Fruit fly (Drosophila melanogaster) whole organism, embryonic: ENCODE data around the gene wda.

Source experiments
- CG10431 ChIP-seq: fragments of 200-800 bp; sonication (Bioruptor generic); optimal IDR thresholded peaks from 3 replicates; lab custom pipeline; 2018; ENCODE audit warnings: missing biosample characterization, mild to moderate bottlenecking, missing genetic modification characterization
- CG10565 ChIP-seq: fragments of 200-800 bp; sonication (Bioruptor generic); optimal IDR thresholded peaks from 3 replicates; lab custom pipeline; 2016; ENCODE audit warnings: missing biosample characterization, mild to moderate bottlenecking, missing genetic modification characterization
- CG10654 ChIP-seq: fragments of 200-800 bp; sonication (Bioruptor generic); optimal IDR thresholded peaks from 2 replicates; lab custom pipeline; 2016; ENCODE audit warnings: missing biosample characterization, missing genetic modification characterization
- CG11504 ChIP-seq: fragments of 200-800 bp; sonication (Bioruptor generic); optimal IDR thresholded peaks from 3 replicates; lab custom pipeline; 2019; ENCODE audit warnings: missing biosample characterization, mild to moderate bottlenecking, missing genetic modification characterization, moderate library complexity
- CG12769 ChIP-seq: fragments of 200-800 bp; sonication (Bioruptor generic); optimal IDR thresholded peaks from 2 replicates; lab custom pipeline; 2019; ENCODE audit warnings: missing biosample characterization, mild to moderate bottlenecking, missing genetic modification characterization, moderate library complexity
- CG13123 ChIP-seq: fragments of 200-800 bp; sonication (Bioruptor generic); optimal IDR thresholded peaks from 2 replicates; lab custom pipeline; 2016; ENCODE audit warnings: missing biosample characterization, missing genetic modification characterization
- CG13424 ChIP-seq: fragments of 200-800 bp; sonication (Bioruptor generic); optimal IDR thresholded peaks from 2 replicates; lab custom pipeline; 2019; ENCODE audit warnings: missing biosample characterization, mild to moderate bottlenecking, missing genetic modification characterization, moderate library complexity
- CG15514 ChIP-seq: fragments of 200-800 bp; sonication (Bioruptor generic); optimal IDR thresholded peaks from 3 replicates; lab custom pipeline; 2017; ENCODE audit warnings: missing biosample characterization, missing genetic modification characterization, mild to moderate bottlenecking, moderate library complexity, missing genetic modification reagents
- CG18262 ChIP-seq: fragments of 200-800 bp; optimal IDR thresholded peaks from 3 replicates; lab custom pipeline; 2019; ENCODE audit warnings: missing biosample characterization, mild to moderate bottlenecking, missing genetic modification characterization, moderate library complexity
- CG18476 ChIP-seq: fragments of 200-800 bp; sonication (Bioruptor generic); optimal IDR thresholded peaks from 2 replicates; lab custom pipeline; 2016; ENCODE audit warnings: missing biosample characterization, mild to moderate bottlenecking, missing genetic modification characterization
- CG18599 ChIP-seq: fragments of 200-800 bp; sonication (Bioruptor generic); optimal IDR thresholded peaks from 3 replicates; lab custom pipeline; 2017; ENCODE audit warnings: missing biosample characterization, missing genetic modification characterization, mild to moderate bottlenecking, moderate library complexity, missing genetic modification reagents
- CG3995 ChIP-seq: fragments of 200-800 bp; sonication (Bioruptor generic); optimal IDR thresholded peaks from 3 replicates; lab custom pipeline; 2016; ENCODE audit warnings: missing biosample characterization, missing genetic modification characterization
- CG42726 ChIP-seq: fragments of 200-800 bp; sonication (Bioruptor generic); IDR thresholded peaks from 2 replicates; pipeline ENCODE4 v1.3.6; 2022; ENCODE audit warnings: missing biosample characterization, missing genetic modification characterization; ENCODE audit not compliant: partially characterized antibody
- CG6254 ChIP-seq: fragments of 200-800 bp; sonication (Bioruptor generic); optimal IDR thresholded peaks from 3 replicates; lab custom pipeline; 2017; ENCODE audit warnings: mild to moderate bottlenecking, missing biosample characterization, missing genetic modification reagents, missing genetic modification characterization
- CG6854 ChIP-seq: fragments of 200-800 bp; sonication (Bioruptor generic); optimal IDR thresholded peaks from 3 replicates; lab custom pipeline; 2017; ENCODE audit warnings: missing biosample characterization, mild to moderate bottlenecking, missing genetic modification characterization
- CG8290 ChIP-seq, 3 experiments: fragments of 200-800 bp; sonication (Bioruptor generic); optimal IDR thresholded peaks; 2 replicates each; lab custom pipeline; 2016 to 2019; ENCODE audit warnings: missing biosample characterization in 3 of 3, missing genetic modification characterization in 3 of 3, mild to moderate bottlenecking in 2 of 3, moderate library complexity in 1 of 3
- CG8478 ChIP-seq: fragments of >200 bp; optimal IDR thresholded peaks from 2 replicates; lab custom pipeline; 2018
- CG9932 ChIP-seq: fragments of 200-800 bp; sonication (Bioruptor generic); IDR thresholded peaks from 2 replicates; pipeline ENCODE4 v1.3.6; 2022; ENCODE audit warnings: missing biosample characterization, missing genetic modification characterization
- Drgx ChIP-seq: fragments of 200-800 bp; sonication (Bioruptor generic); IDR thresholded peaks from 2 replicates; pipeline ENCODE4 v1.3.6; 2022; ENCODE audit warnings: missing biosample characterization, missing genetic modification characterization
- E2f2 ChIP-seq: fragments of 200-800 bp; sonication (Bioruptor generic); IDR thresholded peaks from 2 replicates; pipeline ENCODE4 v1.3.6; 2022; ENCODE audit warnings: missing biosample characterization, missing genetic modification characterization
- Elba2 ChIP-seq: fragments of 200-800 bp; sonication (Bioruptor generic); optimal IDR thresholded peaks from 3 replicates; lab custom pipeline; 2016; ENCODE audit warnings: missing biosample characterization, missing genetic modification characterization
- Ets97D ChIP-seq: fragments of 200-800 bp; sonication (Bioruptor generic); optimal IDR thresholded peaks from 3 replicates; lab custom pipeline; 2016; ENCODE audit warnings: missing biosample characterization, missing genetic modification characterization
- Fer3 ChIP-seq: fragments of 200-800 bp; sonication (Bioruptor generic); optimal IDR thresholded peaks from 2 replicates; lab custom pipeline; 2018; ENCODE audit warnings: missing biosample characterization, mild to moderate bottlenecking, missing genetic modification characterization, moderate library complexity
- HLH3B ChIP-seq: fragments of 200-800 bp; sonication (Bioruptor generic); IDR thresholded peaks from 2 replicates; pipeline ENCODE4 v1.3.6; 2022; ENCODE audit warnings: missing biosample characterization, missing genetic modification characterization
- HLH54F ChIP-seq: fragments of 200-800 bp; sonication (Bioruptor generic); optimal IDR thresholded peaks from 3 replicates; lab custom pipeline; 2016; ENCODE audit warnings: missing biosample characterization, missing genetic modification characterization
- Hmx ChIP-seq: fragments of 200-800 bp; sonication (Bioruptor generic); optimal IDR thresholded peaks from 2 replicates; lab custom pipeline; 2016; ENCODE audit warnings: missing biosample characterization, missing genetic modification characterization
- NC2β ChIP-seq: fragments of 200-800 bp; sonication (Bioruptor generic); optimal IDR thresholded peaks from 2 replicates; lab custom pipeline; 2016; ENCODE audit warnings: missing biosample characterization, missing genetic modification characterization
- Ssrp ChIP-seq: fragments of 200-800 bp; sonication (Bioruptor generic); optimal IDR thresholded peaks from 2 replicates; lab custom pipeline; 2018; ENCODE audit warnings: missing biosample characterization, mild to moderate bottlenecking, missing genetic modification characterization, moderate library complexity
- Tbp ChIP-seq: fragments of >200 bp; optimal IDR thresholded peaks from 2 replicates; lab custom pipeline; 2018; ENCODE audit warnings: missing biosample characterization, missing genetic modification characterization
- al ChIP-seq: fragments of 200-800 bp; sonication (Bioruptor generic); IDR thresholded peaks from 2 replicates; pipeline ENCODE4 v1.3.6; 2022; ENCODE audit warnings: missing biosample characterization, missing genetic modification characterization
- bab2 ChIP-seq: fragments of 200-800 bp; sonication (Bioruptor generic); optimal IDR thresholded peaks from 2 replicates; lab custom pipeline; 2016; ENCODE audit warnings: missing biosample characterization, missing genetic modification characterization
- crp ChIP-seq, 2 experiments: fragments of 200-800 bp; sonication (Bioruptor generic); optimal IDR thresholded peaks; 2 replicates in 1 of 2; 3 replicates in 1 of 2; lab custom pipeline; 2017; ENCODE audit warnings: missing biosample characterization in 2 of 2, missing genetic modification characterization in 2 of 2, mild to moderate bottlenecking in 1 of 2, moderate library complexity in 1 of 2
- dm ChIP-seq: fragments of 200-800 bp; sonication (Bioruptor generic); optimal IDR thresholded peaks from 3 replicates; lab custom pipeline; 2016; ENCODE audit warnings: missing biosample characterization, missing genetic modification characterization
- ftz-f1 ChIP-seq: fragments of 200-800 bp; sonication (Bioruptor generic); optimal IDR thresholded peaks from 2 replicates; lab custom pipeline; 2016; ENCODE audit warnings: missing biosample characterization, missing genetic modification characterization
- hkb ChIP-seq, 2 experiments: fragments of 200-800 bp in 1 of 2; fragments of >200 bp in 1 of 2; sonication (Bioruptor generic) in 1 of 2; IDR thresholded peaks in 1 of 2; optimal IDR thresholded peaks in 1 of 2; 2 replicates each; pipeline versions ENCODE4 v1.3.6 to Lab custom; 2017 to 2022; ENCODE audit warnings: missing biosample characterization in 1 of 2, missing genetic modification characterization in 1 of 2
- jumu ChIP-seq: fragments of 200-800 bp; sonication (Bioruptor generic); optimal IDR thresholded peaks from 3 replicates; lab custom pipeline; 2016; ENCODE audit warnings: missing biosample characterization, missing genetic modification characterization
- kah ChIP-seq: fragments of 200-800 bp; sonication (Bioruptor generic); optimal IDR thresholded peaks from 2 replicates; lab custom pipeline; 2018; ENCODE audit warnings: missing biosample characterization, mild to moderate bottlenecking, missing genetic modification characterization
- kni ChIP-seq: fragments of 200-800 bp; sonication (Bioruptor generic); optimal IDR thresholded peaks from 3 replicates; lab custom pipeline; 2017; ENCODE audit warnings: mild to moderate bottlenecking, missing biosample characterization, missing genetic modification reagents, missing genetic modification characterization
- lbe ChIP-seq: fragments of 200-800 bp; sonication (Bioruptor generic); optimal IDR thresholded peaks from 2 replicates; lab custom pipeline; 2016; ENCODE audit warnings: missing biosample characterization, mild to moderate bottlenecking, missing genetic modification characterization
- lov ChIP-seq, 2 experiments: fragments of 200-800 bp in 1 of 2; fragments of >200 bp in 1 of 2; sonication (Bioruptor generic) in 1 of 2; IDR thresholded peaks in 1 of 2; optimal IDR thresholded peaks in 1 of 2; 2 replicates in 1 of 2; 3 replicates in 1 of 2; pipeline versions ENCODE4 v1.3.6 to Lab custom; 2017 to 2022; ENCODE audit warnings: missing biosample characterization in 1 of 2, missing genetic modification characterization in 1 of 2
- pan ChIP-seq, 4 experiments: fragments of >200 bp in 3 of 4; fragments of 200-800 bp in 1 of 4; sonication (Bioruptor generic) in 1 of 4; optimal IDR thresholded peaks in 3 of 4; IDR thresholded peaks in 1 of 4; 2 replicates each; pipeline versions ENCODE4 v1.3.6 to Lab custom; 2017 to 2022; ENCODE audit warnings: missing biosample characterization in 2 of 4, missing genetic modification characterization in 2 of 4, mixed read lengths in 1 of 4
- peb ChIP-seq: fragments of 200-800 bp; sonication (Bioruptor generic); IDR thresholded peaks from 2 replicates; pipeline ENCODE4 v1.3.6; 2022; ENCODE audit warnings: missing biosample characterization, missing genetic modification characterization
- ranshi ChIP-seq: fragments of 200-800 bp; sonication (Bioruptor generic); IDR thresholded peaks from 2 replicates; pipeline ENCODE4 v1.3.6; 2022; ENCODE audit warnings: missing biosample characterization, missing genetic modification characterization
- scrt ChIP-seq: fragments of 200-800 bp; sonication (Bioruptor generic); optimal IDR thresholded peaks from 2 replicates; lab custom pipeline; 2018; ENCODE audit warnings: missing biosample characterization, mild to moderate bottlenecking, missing genetic modification characterization, moderate library complexity
- sna ChIP-seq: fragments of 200-800 bp; sonication (Bioruptor generic); IDR thresholded peaks from 2 replicates; pipeline ENCODE4 v1.3.6; 2022; ENCODE audit warnings: missing biosample characterization, missing genetic modification characterization; ENCODE audit not compliant: partially characterized antibody
- vnd ChIP-seq: fragments of 200-800 bp; sonication (Bioruptor generic); IDR thresholded peaks from 3 replicates; pipeline ENCODE4 v1.3.6; 2022; ENCODE audit warnings: missing biosample characterization, missing genetic modification characterization; ENCODE audit not compliant: partially characterized antibody
- wor ChIP-seq: fragments of 200-800 bp; sonication (Bioruptor generic); IDR thresholded peaks from 2 replicates; pipeline ENCODE4 v1.3.6; 2022; ENCODE audit warnings: missing biosample characterization, missing genetic modification characterization
- zfh2 ChIP-seq: fragments of 200-800 bp; sonication (Bioruptor generic); optimal IDR thresholded peaks from 2 replicates; lab custom pipeline; 2016; ENCODE audit warnings: missing biosample characterization, missing genetic modification characterization

wda gene

DNA sequence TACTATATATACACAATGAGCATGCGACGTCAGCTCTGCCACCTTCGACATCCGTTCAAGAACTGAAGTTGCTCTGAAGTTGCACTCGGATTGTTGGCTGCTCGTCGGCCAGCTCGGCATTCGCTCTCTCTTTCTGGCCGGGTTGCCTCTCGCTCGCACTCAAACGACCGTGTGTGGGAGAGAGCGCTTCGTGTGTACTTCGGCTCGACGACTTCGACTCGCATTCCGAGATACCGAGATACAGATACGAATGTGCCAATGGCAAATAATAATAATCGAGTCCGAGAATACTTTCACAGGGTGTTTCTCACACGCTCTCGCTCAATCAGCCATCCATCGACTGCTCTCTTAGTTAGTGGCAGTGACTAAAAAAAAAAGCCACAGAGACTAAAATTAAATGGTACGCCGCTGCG, 37.5 kb upstream of the wda start (continued):
- TF ChIP-seq CG6254 (GFP tag; lab: Kevin White, UChicago), result peak; percentile 99
- TF ChIP-seq jumu, result no peak
- TF ChIP-seq CG42726 (GFP tag; lab: Robert Waterston, UW), result no peak
- peak; percentile 29 for TF ChIP-seq CG18262
- peak; percentile 66 for TF ChIP-seq sna (GFP tag; lab: Robert Waterston, UW)
- TF ChIP-seq CG12769 (tag; lab: Kevin White, UChicago), result peak; percentile 67
- no peak for TF ChIP-seq wor
- TF ChIP-seq CG3995 (GFP tag; lab: Kevin White, UChicago), result no peak
- no peak for TF ChIP-seq vnd
- peak; percentile 30 for TF ChIP-seq CG11504 (tag; lab: Kevin White, UChicago)
- TF ChIP-seq CG8290 (GFP tag; optimal IDR thresholded peaks at IDR 0.05; lab: Kevin White, UChicago), result peak; percentile 62
- TF ChIP-seq CG8290 (tag; optimal IDR thresholded peaks at IDR 0.05; lab: Kevin White, UChicago), result peak in 1 of 2 experiments; percentile 68
- peak; percentile 8 for TF ChIP-seq dm (GFP tag; lab: Kevin White, UChicago)
- no peak for TF ChIP-seq Hmx (GFP tag; lab: Kevin White, UChicago)
- TF ChIP-seq lov (optimal IDR thresholded peaks at IDR 0.05; lab: Kevin White, UChicago), result no peak
- 0 out of 3 replicates have a peak, but pooled peaks have one; percentile 61 for TF ChIP-seq lov (GFP tag; IDR thresholded peaks at IDR 0.05; lab: Robert Waterston, UW)
- no peak for TF ChIP-seq Fer3
- TF ChIP-seq CG18476 (GFP tag; lab: Kevin White, UChicago), result no peak
- no peak for TF ChIP-seq CG10565 (GFP tag; lab: Kevin White, UChicago)
- peak; percentile 39 for TF ChIP-seq CG6854 (GFP tag; lab: Kevin White, UChicago)
- TF ChIP-seq peb (GFP tag; lab: Robert Waterston, UW), result no peak
- TF ChIP-seq NC2β (GFP tag; lab: Kevin White, UChicago), result peak; percentile 2
- no peak for TF ChIP-seq CG10654 (GFP tag; lab: Kevin White, UChicago)
- 0 out of 2 replicates have a peak, but pooled peaks have one; percentile 18 for TF ChIP-seq ranshi (GFP tag; lab: Robert Waterston, UW)
- TF ChIP-seq zfh2, result no peak
- TF ChIP-seq pan (optimal IDR thresholded peaks at IDR 0.05; lab: Kevin White, UChicago), result no peak
- peak in 1 of 2 experiments; percentile 48 for TF ChIP-seq pan (GFP tag; optimal IDR thresholded peaks at IDR 0.05 in 1 of 2, IDR thresholded peaks at IDR 0.05 in 1 of 2)
- TF ChIP-seq CG15514 (GFP tag; lab: Kevin White, UChicago), result peak; percentile 8
- TF ChIP-seq lbe (GFP tag; lab: Kevin White, UChicago), result peak; percentile 72
- no peak for TF ChIP-seq bab2 (GFP tag; lab: Kevin White, UChicago)
- no peak for TF ChIP-seq CG13424 (tag; lab: Kevin White, UChicago)
- TF ChIP-seq hkb (optimal IDR thresholded peaks at IDR 0.05; lab: Kevin White, UChicago), result no peak
- TF ChIP-seq hkb (GFP tag; IDR thresholded peaks at IDR 0.05; lab: Robert Waterston, UW), result peak; percentile 53; the same call in 1 of the 2 replicates
- TF ChIP-seq CG8478 (lab: Kevin White, UChicago), result peak; percentile 91
- TF ChIP-seq kah, result peak; percentile 50
- TF ChIP-seq HLH3B, result peak; percentile 30; the same call in 1 of the 2 replicates
- TF ChIP-seq CG9932 (GFP tag; lab: Robert Waterston, UW), result peak; percentile 6; the same call in 1 of the 2 replicates
- TF ChIP-seq CG13123, result no peak
- peak; percentile 86 for TF ChIP-seq kni (GFP tag; lab: Kevin White, UChicago)
- TF ChIP-seq al (GFP tag; lab: Robert Waterston, UW), result no peak
- TF ChIP-seq ftz-f1 (GFP tag; lab: Kevin White, UChicago), result peak; percentile 83
- peak; percentile 30 for TF ChIP-seq scrt (GFP tag; lab: Kevin White, UChicago)
- no peak for TF ChIP-seq Elba2 (GFP tag; lab: Kevin White, UChicago)
- TF ChIP-seq Drgx (GFP tag; lab: Robert Waterston, UW), result peak; percentile 52; the same call in 1 of the 2 replicates
- no peak for TF ChIP-seq HLH54F
- TF ChIP-seq crp (GFP tag; optimal IDR thresholded peaks at IDR 0.05; lab: Kevin White, UChicago), result no peak
- no peak for TF ChIP-seq Ssrp (tag; lab: Kevin White, UChicago)
- peak; percentile 20 for TF ChIP-seq CG10431 (GFP tag; lab: Kevin White, UChicago)
- TF ChIP-seq Tbp (GFP tag; lab: Kevin White, UChicago), result peak; percentile 89
- TF ChIP-seq Ets97D (GFP tag; lab: Kevin White, UChicago), result no peak
- TF ChIP-seq CG18599 (GFP tag; lab: Kevin White, UChicago), result peak; percentile 15
- no peak; the same call in 1 of the 2 replicates for TF ChIP-seq E2f2 (GFP tag; lab: Robert Waterston, UW)
